Fruit fly (Drosophila melanogaster) whole organism, embryonic: Measurements from ENCODE around the gene Dtg.

Experiments used
- Asciz ChIP-seq: fragments of 200-800 bp; sonication (Bioruptor generic); optimal IDR thresholded peaks from 2 replicates; lab custom pipeline; 2017; ENCODE audit warnings: missing biosample characterization, mild to moderate bottlenecking, missing genetic modification characterization, missing genetic modification reagents
- CG10209 ChIP-seq: fragments of 200-800 bp; sonication (Bioruptor generic); optimal IDR thresholded peaks from 3 replicates; lab custom pipeline; 2017; ENCODE audit warnings: missing biosample characterization, mild to moderate bottlenecking, missing genetic modification characterization, missing genetic modification reagents
- CG10543 ChIP-seq: fragments of 200-800 bp; sonication (Bioruptor generic); optimal IDR thresholded peaks from 3 replicates; lab custom pipeline; 2017; ENCODE audit warnings: missing biosample characterization, mild to moderate bottlenecking, missing genetic modification characterization, moderate library complexity
- CG12155 ChIP-seq: fragments of 200-800 bp; sonication (Bioruptor generic); optimal IDR thresholded peaks from 3 replicates; lab custom pipeline; 2016; ENCODE audit warnings: missing biosample characterization, missing genetic modification characterization
- CG14014 ChIP-seq: fragments of 200-800 bp; sonication (Bioruptor generic); IDR thresholded peaks from 2 replicates; pipeline ENCODE4 v1.3.6; 2022; ENCODE audit warnings: missing biosample characterization, missing genetic modification characterization
- CG15479 ChIP-seq: fragments of 200-800 bp; sonication (Bioruptor generic); optimal IDR thresholded peaks from 3 replicates; lab custom pipeline; 2019; ENCODE audit warnings: missing biosample characterization, mild to moderate bottlenecking, missing genetic modification characterization, moderate library complexity
- CG17802 ChIP-seq: fragments of 200-800 bp; sonication (Bioruptor generic); optimal IDR thresholded peaks from 2 replicates; lab custom pipeline; 2018; ENCODE audit warnings: missing biosample characterization, mild to moderate bottlenecking, missing genetic modification characterization, moderate library complexity
- CG17912 ChIP-seq: fragments of 200-800 bp; sonication (Bioruptor generic); optimal IDR thresholded peaks from 2 replicates; lab custom pipeline; 2018; ENCODE audit warnings: missing biosample characterization, mild to moderate bottlenecking, missing genetic modification characterization
- CG18262 ChIP-seq: fragments of 200-800 bp; optimal IDR thresholded peaks from 3 replicates; lab custom pipeline; 2019; ENCODE audit warnings: missing biosample characterization, mild to moderate bottlenecking, missing genetic modification characterization, moderate library complexity
- CG8388 ChIP-seq: fragments of 200-800 bp; sonication (Bioruptor generic); optimal IDR thresholded peaks from 2 replicates; lab custom pipeline; 2019; ENCODE audit warnings: missing biosample characterization, mild to moderate bottlenecking, missing genetic modification characterization, moderate library complexity
- CG9437 ChIP-seq: fragments of 200-800 bp; sonication (Bioruptor generic); optimal IDR thresholded peaks from 2 replicates; lab custom pipeline; 2018; ENCODE audit warnings: missing biosample characterization, mild to moderate bottlenecking, missing genetic modification characterization
- CG9609 ChIP-seq: fragments of 200-800 bp; sonication (Bioruptor generic); optimal IDR thresholded peaks from 3 replicates; lab custom pipeline; 2016; ENCODE audit warnings: missing biosample characterization, missing genetic modification characterization
- Chrac-16 ChIP-seq: fragments of 200-800 bp; sonication (Bioruptor generic); optimal IDR thresholded peaks from 3 replicates; lab custom pipeline; 2016; ENCODE audit warnings: missing biosample characterization, missing genetic modification characterization
- D19A ChIP-seq: fragments of 200-800 bp; optimal IDR thresholded peaks from 3 replicates; lab custom pipeline; 2019; ENCODE audit warnings: missing biosample characterization, mild to moderate bottlenecking, missing genetic modification characterization, moderate library complexity
- Ets65A ChIP-seq: fragments of 200-800 bp; sonication (Bioruptor generic); peaks from one replicate; lab custom pipeline; 2016; ENCODE audit warnings: missing biosample characterization, missing genetic modification characterization
- Med ChIP-seq: fragments of 200-800 bp; sonication (Bioruptor generic); peaks from one replicate; lab custom pipeline; 2016; ENCODE audit warnings: missing biosample characterization, missing genetic modification characterization, mild to moderate bottlenecking, inconsistent platforms, moderate library complexity
- Oli ChIP-seq: fragments of 200-800 bp; sonication (Bioruptor generic); optimal IDR thresholded peaks from 2 replicates; lab custom pipeline; 2018; ENCODE audit warnings: missing biosample characterization, mild to moderate bottlenecking, missing genetic modification characterization, moderate library complexity
- PHDP ChIP-seq: fragments of 200-800 bp; sonication (Bioruptor generic); optimal IDR thresholded peaks from 3 replicates; lab custom pipeline; 2018; ENCODE audit warnings: missing biosample characterization, mild to moderate bottlenecking, missing genetic modification characterization, moderate library complexity
- Pdp1 ChIP-seq, 2 experiments: fragments of 200-800 bp; sonication (Bioruptor generic); optimal IDR thresholded peaks; 3 replicates each; lab custom pipeline; 2016; ENCODE audit warnings: missing biosample characterization in 2 of 2, missing genetic modification characterization in 2 of 2, mild to moderate bottlenecking in 1 of 2, moderate library complexity in 1 of 2
- Poxn ChIP-seq: fragments of 200-800 bp; sonication (Bioruptor generic); IDR thresholded peaks from 2 replicates; pipeline ENCODE4 v1.3.6; 2022; ENCODE audit warnings: missing biosample characterization, missing genetic modification characterization
- Ptx1 ChIP-seq: fragments of 200-800 bp; sonication (Bioruptor generic); IDR thresholded peaks from 2 replicates; pipeline ENCODE4 v1.3.6; 2022; ENCODE audit warnings: missing biosample characterization, missing genetic modification characterization
- abd-A ChIP-seq: fragments of 200-800 bp; sonication (Bioruptor generic); optimal IDR thresholded peaks from 3 replicates; lab custom pipeline; 2019; ENCODE audit warnings: missing biosample characterization, mild to moderate bottlenecking, missing genetic modification characterization, moderate library complexity
- ara ChIP-seq: fragments of 200-800 bp; sonication (Bioruptor generic); IDR thresholded peaks from 2 replicates; pipeline ENCODE4 v1.3.6; 2022; ENCODE audit warnings: missing biosample characterization, missing genetic modification characterization
- bigmax ChIP-seq: fragments of 200-800 bp; sonication (Bioruptor generic); optimal IDR thresholded peaks from 2 replicates; lab custom pipeline; 2018; ENCODE audit warnings: missing biosample characterization, mild to moderate bottlenecking, missing genetic modification characterization
- bowl ChIP-seq: fragments of 200-800 bp; sonication (Bioruptor generic); IDR thresholded peaks from 2 replicates; pipeline ENCODE4 v1.3.6; 2022; ENCODE audit warnings: missing biosample characterization, missing genetic modification characterization
- cato ChIP-seq: fragments of 200-800 bp; sonication (Bioruptor generic); optimal IDR thresholded peaks from 2 replicates; lab custom pipeline; 2016; ENCODE audit warnings: missing biosample characterization, missing genetic modification characterization, borderline replicate concordance
- caup ChIP-seq: fragments of 200-800 bp; sonication (Bioruptor generic); optimal IDR thresholded peaks from 3 replicates; lab custom pipeline; 2017; ENCODE audit warnings: missing biosample characterization, mild to moderate bottlenecking, missing genetic modification characterization, moderate library complexity; ENCODE audit not compliant: severe bottlenecking
- cg ChIP-seq: fragments of 200-800 bp; sonication (Bioruptor generic); optimal IDR thresholded peaks from 3 replicates; lab custom pipeline; 2019; ENCODE audit warnings: missing biosample characterization, mild to moderate bottlenecking, missing genetic modification characterization, moderate library complexity
- crp ChIP-seq, 2 experiments: fragments of 200-800 bp; sonication (Bioruptor generic); optimal IDR thresholded peaks; 2 replicates in 1 of 2; 3 replicates in 1 of 2; lab custom pipeline; 2017; ENCODE audit warnings: missing biosample characterization in 2 of 2, missing genetic modification characterization in 2 of 2, mild to moderate bottlenecking in 1 of 2, moderate library complexity in 1 of 2
- ewg ChIP-seq: fragments of 200-800 bp; sonication (Bioruptor generic); optimal IDR thresholded peaks from 3 replicates; lab custom pipeline; 2017; ENCODE audit warnings: mild to moderate bottlenecking, missing biosample characterization, missing genetic modification reagents, missing genetic modification characterization
- exex ChIP-seq: fragments of 200-800 bp; sonication (Bioruptor generic); optimal IDR thresholded peaks from 4 replicates; lab custom pipeline; 2018; ENCODE audit warnings: missing biosample characterization, mild to moderate bottlenecking, missing genetic modification characterization, moderate library complexity
- gro ChIP-seq: fragments of 200-800 bp; sonication (Bioruptor generic); optimal IDR thresholded peaks from 2 replicates; lab custom pipeline; 2016; ENCODE audit warnings: missing biosample characterization, missing genetic modification characterization
- gsb-n ChIP-seq: fragments of 200-800 bp; sonication (Bioruptor generic); optimal IDR thresholded peaks from 3 replicates; lab custom pipeline; 2018; ENCODE audit warnings: missing biosample characterization, mild to moderate bottlenecking, missing genetic modification characterization
- ham ChIP-seq: fragments of 200-800 bp; sonication (Bioruptor generic); IDR thresholded peaks from 2 replicates; pipeline ENCODE4 v1.3.6; 2022; ENCODE audit warnings: missing biosample characterization, missing genetic modification characterization
- insv ChIP-seq, 2 experiments: fragments of 200-800 bp; sonication (Bioruptor generic); optimal IDR thresholded peaks; 3 replicates each; lab custom pipeline; 2016 to 2018; ENCODE audit warnings: missing biosample characterization in 2 of 2, missing genetic modification characterization in 2 of 2
- kni ChIP-seq: fragments of 200-800 bp; sonication (Bioruptor generic); optimal IDR thresholded peaks from 3 replicates; lab custom pipeline; 2017; ENCODE audit warnings: mild to moderate bottlenecking, missing biosample characterization, missing genetic modification reagents, missing genetic modification characterization
- phol ChIP-seq: fragments of 200-800 bp; sonication (Bioruptor generic); optimal IDR thresholded peaks from 3 replicates; lab custom pipeline; 2018; ENCODE audit warnings: missing biosample characterization, mild to moderate bottlenecking, missing genetic modification characterization, moderate library complexity
- pros ChIP-seq: fragments of 200-800 bp; sonication (Bioruptor generic); optimal IDR thresholded peaks from 3 replicates; lab custom pipeline; 2019; ENCODE audit warnings: missing biosample characterization, mild to moderate bottlenecking, missing genetic modification characterization, moderate library complexity
- row ChIP-seq: fragments of 200-800 bp; sonication (Bioruptor generic); IDR thresholded peaks from 3 replicates; pipeline ENCODE4 v1.3.6; 2022; ENCODE audit warnings: missing biosample characterization, missing genetic modification characterization
- sens ChIP-seq: fragments of 200-800 bp; sonication (Bioruptor generic); peaks from one replicate; lab custom pipeline; 2016; ENCODE audit warnings: missing biosample characterization, missing genetic modification characterization
- sqz ChIP-seq: fragments of 200-800 bp; sonication (Bioruptor generic); optimal IDR thresholded peaks from 3 replicates; lab custom pipeline; 2018; ENCODE audit warnings: missing biosample characterization, mild to moderate bottlenecking, missing genetic modification characterization
- stwl ChIP-seq: fragments of 200-800 bp; sonication (Bioruptor generic); optimal IDR thresholded peaks from 3 replicates; lab custom pipeline; 2018; ENCODE audit warnings: missing biosample characterization, mild to moderate bottlenecking, missing genetic modification characterization, moderate library complexity
- sug ChIP-seq: fragments of 200-800 bp; optimal IDR thresholded peaks from 2 replicates; lab custom pipeline; 2019; ENCODE audit warnings: missing biosample characterization, mild to moderate bottlenecking, missing genetic modification characterization, moderate library complexity
- tll ChIP-seq, 2 experiments: fragments of 200-800 bp in 1 of 2; fragments of >200 bp in 1 of 2; sonication (Bioruptor generic) in 1 of 2; optimal IDR thresholded peaks; 2 replicates each; lab custom pipeline; 2017 to 2019; ENCODE audit warnings: missing biosample characterization in 2 of 2, missing genetic modification characterization in 2 of 2, mild to moderate bottlenecking in 1 of 2, moderate library complexity in 1 of 2
- twi ChIP-seq: fragments of 200-800 bp; optimal IDR thresholded peaks from 2 replicates; lab custom pipeline; 2019; ENCODE audit warnings: missing biosample characterization, mild to moderate bottlenecking, missing genetic modification characterization, moderate library complexity
- zen ChIP-seq: fragments of 200-800 bp; sonication (Bioruptor generic); optimal IDR thresholded peaks from 3 replicates; lab custom pipeline; 2018; ENCODE audit warnings: missing biosample characterization, mild to moderate bottlenecking, missing genetic modification characterization, moderate library complexity

The Dtg gene

dm6 chr3R:12624913-12625312 is 22.9 kb upstream of the Dtg start:
- TF ChIP-seq D19A (tag; lab: Kevin White, UChicago): no peak
- 0 out of 2 replicates have a peak, but pooled peaks have one; percentile 26 for TF ChIP-seq bowl (GFP tag; lab: Robert Waterston, UW)
- peak; percentile 93 for TF ChIP-seq Ets65A (GFP tag; lab: Kevin White, UChicago)

dm6 chr3R:12626674-12627382 is 21.0 kb upstream of the Dtg start:
- TF ChIP-seq CG9437 (no peak), gsb-n (tag; lab: Kevin White, UChicago) (no peak), stwl (tag; lab: Kevin White, UChicago) (peak; percentile 16), row (GFP tag; lab: Robert Waterston, UW) (no peak), Med (GFP tag; lab: Kevin White, UChicago) (peak; percentile 69), ara (GFP tag; lab: Robert Waterston, UW) (no peak), CG18262 (tag; lab: Kevin White, UChicago) (no peak), Asciz (peak; percentile 15), abd-A (tag; lab: Kevin White, UChicago) (peak; percentile 17), CG17912 (GFP tag; lab: Kevin White, UChicago) (peak; percentile 12), CG14014 (GFP tag; lab: Robert Waterston, UW) (no peak), phol (tag; lab: Kevin White, UChicago) (peak; percentile 93), sens (GFP tag; lab: Kevin White, UChicago) (peak; percentile 81), cg (GFP tag; lab: Kevin White, UChicago) (peak; percentile 37), pros (GFP tag; lab: Kevin White, UChicago) (peak; percentile 61), Poxn (GFP tag; lab: Robert Waterston, UW) (no peak), sqz (GFP tag; lab: Kevin White, UChicago) (peak; percentile 42), ewg (no peak), CG10209 (GFP tag; lab: Kevin White, UChicago) (no peak), CG10543 (GFP tag; lab: Kevin White, UChicago) (peak; percentile 35), CG15479 (peak; percentile 53), cato (GFP tag; lab: Kevin White, UChicago) (no peak), CG9609 (no peak), zen (tag; lab: Kevin White, UChicago) (peak; percentile 17), kni (peak; percentile 46), CG12155 (no peak), Pdp1 (GFP tag; optimal IDR thresholded peaks at IDR 0.05; lab: Kevin White, UChicago) (peak in 1 of 2 experiments; percentile 67), PHDP (peak; percentile 6), gro (GFP tag; lab: Kevin White, UChicago) (peak; percentile 11), exex (tag; lab: Kevin White, UChicago) (peak; percentile 54), crp (GFP tag; optimal IDR thresholded peaks at IDR 0.05; lab: Kevin White, UChicago) (peak in 1 of 2 experiments; percentile 75), CG17802 (tag; lab: Kevin White, UChicago) (no peak), Oli (tag; lab: Kevin White, UChicago) (no peak), caup (GFP tag; lab: Kevin White, UChicago) (peak; percentile 10), CG8388 (GFP tag; lab: Kevin White, UChicago) (no peak), ham (GFP tag; lab: Robert Waterston, UW) (no peak), Chrac-16 (GFP tag; lab: Kevin White, UChicago) (no peak), bigmax (GFP tag; lab: Kevin White, UChicago) (no peak), sug (peak; percentile 27), tll (GFP tag; optimal IDR thresholded peaks at IDR 0.05; lab: Kevin White, UChicago) (peak in 1 of 2 experiments; percentile 73), twi (tag; lab: Kevin White, UChicago) (peak; percentile 7), Ptx1 (GFP tag; lab: Robert Waterston, UW) (no peak), insv (GFP tag; optimal IDR thresholded peaks at IDR 0.05; lab: Kevin White, UChicago) (peak; percentile 97 to 99)
